Fruit fly (Drosophila melanogaster): ENCODE data around the gene Regnase-1.

Gene Regnase-1

dm6 chr3R:20035887-20036286 lies at the start of gene Regnase-1 (continued):
- TF ChIP-seq NK7.1 (GFP tag; optimal IDR thresholded peaks at IDR 0.05) (peak; percentile 84), toy (GFP tag; IDR thresholded peaks at IDR 0.05) (peak; percentile 71), ara (GFP tag; IDR thresholded peaks at IDR 0.05) (peak; percentile 90), zfh1 (GFP tag; IDR thresholded peaks at IDR 0.05) (peak; percentile 92), tgo (GFP tag; IDR thresholded peaks at IDR 0.05) (peak; percentile 83), CG11093 (GFP tag; IDR thresholded peaks at IDR 0.05) (no peak; the same call in 2 of the 3 replicates), insv (GFP tag; optimal IDR thresholded peaks at IDR 0.05) (peak in 1 of 2 experiments; percentile 81), gsb-n (tag; optimal IDR thresholded peaks at IDR 0.05) (peak; percentile 94), bbx (GFP tag; IDR thresholded peaks at IDR 0.05; ENCODE audit: partially characterized antibody) (peak; percentile 96), CG18764 (GFP tag; optimal IDR thresholded peaks at IDR 0.05) (peak; percentile 89), phol (tag; optimal IDR thresholded peaks at IDR 0.05) (peak; percentile 95), her (GFP tag; optimal IDR thresholded peaks at IDR 0.05) (peak; percentile 91), Chrac-16 (GFP tag; optimal IDR thresholded peaks at IDR 0.05) (peak; percentile 59), CG2202 (tag; optimal IDR thresholded peaks at IDR 0.05) (peak; percentile 93), Dip2 (GFP tag; IDR thresholded peaks at IDR 0.05) (no peak), pho (GFP tag; optimal IDR thresholded peaks at IDR 0.05) (peak; percentile 91), CG11456 (GFP tag; IDR thresholded peaks at IDR 0.05) (peak; percentile 90), Mad (GFP tag; optimal IDR thresholded peaks at IDR 0.05) (peak; percentile 92), CG8388 (GFP tag; optimal IDR thresholded peaks at IDR 0.05) (peak; percentile 90), dan (GFP tag; IDR thresholded peaks at IDR 0.05) (no peak), CG33557 (GFP tag; optimal IDR thresholded peaks at IDR 0.05) (peak; percentile 92), eve (GFP tag; optimal IDR thresholded peaks at IDR 0.05) (no peak), CG6683 (GFP tag; optimal IDR thresholded peaks at IDR 0.05) (peak; percentile 89), CG10147 (GFP tag; optimal IDR thresholded peaks at IDR 0.05) (peak; percentile 86), CG10321 (GFP tag; IDR thresholded peaks at IDR 0.05) (peak; percentile 66), Pdp1 (GFP tag; optimal IDR thresholded peaks at IDR 0.05) (peak; percentile 78 to 89), CG1529 (GFP tag; optimal IDR thresholded peaks at IDR 0.05) (peak; percentile 90), row (GFP tag; IDR thresholded peaks at IDR 0.05) (peak; percentile 74), Asciz (GFP tag; optimal IDR thresholded peaks at IDR 0.05) (peak; percentile 95), chif (GFP tag; optimal IDR thresholded peaks at IDR 0.05) (peak; percentile 80 to 93), cas (GFP tag; IDR thresholded peaks at IDR 0.05) (peak; percentile 75), Scr (GFP tag; IDR thresholded peaks at IDR 0.05; ENCODE audit: partially characterized antibody) (peak; percentile 96), ranshi (GFP tag; IDR thresholded peaks at IDR 0.05) (peak; percentile 76; the same call in 1 of the 2 replicates), CG17328 (GFP tag; IDR thresholded peaks at IDR 0.05) (peak; percentile 95), dmrt99B (tag; optimal IDR thresholded peaks at IDR 0.05) (peak; percentile 85), NFAT (GFP tag; IDR thresholded peaks at IDR 0.05) (peak; percentile 89), CG14710 (tag; optimal IDR thresholded peaks at IDR 0.05) (peak; percentile 91), nmo (GFP tag; optimal IDR thresholded peaks at IDR 0.05) (peak; percentile 87), Lpt (GFP tag; optimal IDR thresholded peaks at IDR 0.05) (no peak), Xrp1 (GFP tag; IDR thresholded peaks at IDR 0.05) (peak; percentile 68), CG2120 (GFP tag; optimal IDR thresholded peaks at IDR 0.05) (peak; percentile 83), Rx (GFP tag; IDR thresholded peaks at IDR 0.05) (peak; percentile 84), CG9797 (GFP tag; optimal IDR thresholded peaks at IDR 0.05) (peak; percentile 70), Deaf1 (tag; optimal IDR thresholded peaks at IDR 0.05) (peak; percentile 66), Six4 (GFP tag; optimal IDR thresholded peaks at IDR 0.05) (peak; percentile 86), Rfx (GFP tag; IDR thresholded peaks at IDR 0.05) (peak; percentile 95), chm (GFP tag; IDR thresholded peaks at IDR 0.05) (peak; percentile 97), sim (GFP tag; IDR thresholded peaks at IDR 0.05) (peak; percentile 86), Fer2 (tag; optimal IDR thresholded peaks at IDR 0.05) (peak; percentile 91), Gsc (GFP tag; IDR thresholded peaks at IDR 0.05) (no peak), ase (GFP tag; IDR thresholded peaks at IDR 0.05) (peak; percentile 76; the same call in 2 of the 3 replicates), fd102C (GFP tag; optimal IDR thresholded peaks at IDR 0.05) (peak; percentile 95)
